Worm (Caenorhabditis elegans) whole organism, midembryonic: ENCODE data around the gene arrd-7.

Experiments
- flt-1 ChIP-seq: fragments of 200-800 bp; sonication (Bioruptor generic); IDR thresholded peaks from 2 replicates; pipeline ENCODE4 v1.3.6; 2022; ENCODE audit warnings: missing genetic modification characterization, missing compliant biosample characterization
- ref-1 ChIP-seq: fragments of 200-800 bp; sonication (Bioruptor generic); conservative IDR thresholded peaks from 2 replicates; pipeline ENCODE4 v1.3.6; 2022; ENCODE audit warnings: missing genetic modification reagents, missing genetic modification characterization, missing compliant biosample characterization
- tab-1 ChIP-seq: fragments of 200-800 bp; sonication (Bioruptor generic); IDR thresholded peaks from 2 replicates; pipeline ENCODE4 v1.3.6; 2022; ENCODE audit warnings: missing genetic modification characterization, missing compliant biosample characterization

- TF ChIP-seq flt-1: no peak
- TF ChIP-seq tab-1 (GFP tag; lab: Robert Waterston, UW): no peak
- TF ChIP-seq ref-1 (GFP tag; lab: Robert Waterston, UW): no peak
These were observed 655 bp upstream of the arrd-7 start for ce11 chrII:12063076-12063475.
